Worm (Caenorhabditis elegans) whole organism, L3 larva: ENCODE results near the gene rsr-2.

Experiments
- ama-1 ChIP-seq: fragments of 150-350 bp; optimal IDR thresholded peaks from 2 replicates; lab custom pipeline; 2018
- ceh-82 ChIP-seq: fragments of 150-350 bp; optimal IDR thresholded peaks from 2 replicates; lab custom pipeline; 2014; ENCODE audit warnings: missing biosample characterization, missing genetic modification characterization
- elt-3 ChIP-seq, 3 experiments: fragments of 150-350 bp in 1 of 3; sonication (generic microtip) in 2 of 3; optimal IDR thresholded peaks; 2 replicates in 2 of 3; 4 replicates in 1 of 3; lab custom pipeline; 2014 to 2017; ENCODE audit warnings: missing biosample characterization in 3 of 3, missing genetic modification characterization in 3 of 3
- fkh-2 ChIP-seq: fragments of 150-350 bp; optimal IDR thresholded peaks from 2 replicates; lab custom pipeline; 2014; ENCODE audit warnings: missing biosample characterization, missing genetic modification reagents, missing genetic modification characterization
- lin-15B ChIP-seq: fragments of 150-350 bp; optimal IDR thresholded peaks from 2 replicates; lab custom pipeline; 2014; ENCODE audit warnings: missing biosample characterization, missing genetic modification characterization
- lin-39 ChIP-seq: fragments of 150-350 bp; optimal IDR thresholded peaks from 2 replicates; lab custom pipeline; 2018; ENCODE audit warnings: missing biosample characterization, missing genetic modification reagents, missing genetic modification characterization
- nhr-25 ChIP-seq: sonication (generic microtip); optimal IDR thresholded peaks from 2 replicates; lab custom pipeline; 2017; ENCODE audit warnings: missing biosample characterization, missing genetic modification characterization
- pqm-1 ChIP-seq: fragments of 150-350 bp; optimal IDR thresholded peaks from 2 replicates; lab custom pipeline; 2017; ENCODE audit warnings: missing biosample characterization, missing genetic modification characterization, inconsistent platforms
- skn-1 ChIP-seq: fragments of 150-350 bp; optimal IDR thresholded peaks from 2 replicates; lab custom pipeline; 2014; ENCODE audit warnings: missing biosample characterization, missing genetic modification characterization
- snpc-4 ChIP-seq: fragments of 150-350 bp; optimal IDR thresholded peaks from 2 replicates; lab custom pipeline; 2014; ENCODE audit warnings: missing biosample characterization, missing genetic modification characterization
- unc-39 ChIP-seq: sonication (generic microtip); optimal IDR thresholded peaks from 4 replicates; lab custom pipeline; 2017; ENCODE audit warnings: missing biosample characterization, missing genetic modification characterization
- unc-62 ChIP-seq: fragments of 150-350 bp; sonication (generic microtip); optimal IDR thresholded peaks from 4 replicates; lab custom pipeline; 2014; ENCODE audit warnings: missing biosample characterization, missing genetic modification reagents, missing genetic modification characterization
- ztf-11 ChIP-seq: fragments of 150-350 bp; optimal IDR thresholded peaks from 2 replicates; lab custom pipeline; 2014; ENCODE audit warnings: missing biosample characterization, missing genetic modification characterization

ce11 chrII:12242551-12242950, 17.4 kb downstream of the rsr-2 start, which contains the start of gene Y57A10A.24:
- TF ChIP-seq ama-1 (lab: Kevin White, UChicago) (no peak), skn-1 (tag; lab: Kevin White, UChicago) (no peak), unc-39 (tag; lab: Kevin White, UChicago) (no peak), elt-3 (tag; optimal IDR thresholded peaks at IDR 0.05; lab: Kevin White, UChicago) (no peak), ztf-11 (tag; lab: Kevin White, UChicago) (no peak), nhr-25 (no peak), snpc-4 (tag; lab: Kevin White, UChicago) (no peak), ceh-82 (tag; lab: Kevin White, UChicago) (no peak), unc-62 (no peak), lin-15B (tag; lab: Kevin White, UChicago) (no peak), fkh-2 (no peak), pqm-1 (tag; lab: Kevin White, UChicago) (no peak), lin-39 (tag; lab: Kevin White, UChicago) (no peak)
